Worm (Caenorhabditis elegans): ENCODE results near the gene srw-119.
"Not testable (repeated sequence)": the region's sequence is repeated elsewhere in the genome, so short reads cannot be mapped to it uniquely, and the experiment has no call there.

- not testable (repeated sequence) for TF ChIP-seq B0310.2 (tag; optimal IDR thresholded peaks at IDR 0.05); F13C5.2 (tag; optimal IDR thresholded peaks at IDR 0.05); ama-1 (optimal IDR thresholded peaks at IDR 0.05); tbx-11 (GFP tag; IDR thresholded peaks at IDR 0.05); hmg-4 (GFP tag; optimal IDR thresholded peaks at IDR 0.05); scrt-1 (GFP tag; IDR thresholded peaks at IDR 0.05); ceh-13 (GFP tag; optimal IDR thresholded peaks at IDR 0.05); sea-1 (GFP tag; conservative IDR thresholded peaks at IDR 0.05); pes-1 (GFP tag; IDR thresholded peaks at IDR 0.05); ets-7 (tag; optimal IDR thresholded peaks at IDR 0.05); flt-1 (GFP tag; IDR thresholded peaks at IDR 0.05); hnd-1 (tag; optimal IDR thresholded peaks at IDR 0.05)
Measured at ce11 chrV:2975285-2975684, 24.4 kb downstream of the srw-119 start, which contains the start of gene srw-123.
